Fruit fly (Drosophila melanogaster) whole organism, prepupa: ENCODE results near the gene CG5225.
A peak's percentile ranks its signal among the peaks of the same experiment; 100 is the strongest.

Experiments
- Blimp-1 ChIP-seq: fragments of 200-800 bp; sonication (Bioruptor generic); optimal IDR thresholded peaks from 3 replicates; lab custom pipeline; 2017; ENCODE audit warnings: missing biosample characterization, missing genetic modification characterization, mild to moderate bottlenecking, moderate library complexity, missing genetic modification reagents
- CG10631 ChIP-seq: fragments of 200-800 bp; sonication (Bioruptor generic); optimal IDR thresholded peaks from 2 replicates; lab custom pipeline; 2016; ENCODE audit warnings: missing biosample characterization, missing genetic modification characterization
- CG11294 ChIP-seq: fragments of 200-800 bp; sonication (Bioruptor generic); IDR thresholded peaks from 2 replicates; pipeline ENCODE4 v1.3.6; 2022; ENCODE audit warnings: missing biosample characterization, missing genetic modification characterization
- CG11762 ChIP-seq: fragments of 200-800 bp; sonication (Bioruptor generic); optimal IDR thresholded peaks from 3 replicates; lab custom pipeline; 2016; ENCODE audit warnings: missing biosample characterization, missing genetic modification characterization; ENCODE audit not compliant: insufficient read depth
- CG15336 ChIP-seq: fragments of 200-800 bp; sonication (Bioruptor generic); IDR thresholded peaks from 2 replicates; pipeline ENCODE4 v1.3.6; 2022; ENCODE audit warnings: missing biosample characterization, missing genetic modification characterization
- CG1621 ChIP-seq: fragments of 200-800 bp; sonication (Bioruptor generic); optimal IDR thresholded peaks from 3 replicates; lab custom pipeline; 2018; ENCODE audit warnings: missing biosample characterization, mild to moderate bottlenecking, missing genetic modification characterization
- CG16779 ChIP-seq: fragments of 200-800 bp; sonication (Bioruptor generic); optimal IDR thresholded peaks from 3 replicates; lab custom pipeline; 2017; ENCODE audit warnings: missing biosample characterization, mild to moderate bottlenecking, missing genetic modification characterization
- CG31627 ChIP-seq: fragments of 200-800 bp; sonication (Bioruptor generic); optimal IDR thresholded peaks from 3 replicates; lab custom pipeline; 2016; ENCODE audit warnings: missing biosample characterization, missing genetic modification characterization
- CG32006 ChIP-seq: fragments of 200-800 bp; sonication (Bioruptor generic); optimal IDR thresholded peaks from 3 replicates; lab custom pipeline; 2017; ENCODE audit warnings: missing biosample characterization, mild to moderate bottlenecking, missing genetic modification characterization
- CG34406 ChIP-seq: fragments of 200-800 bp; sonication (Bioruptor generic); optimal IDR thresholded peaks from 3 replicates; lab custom pipeline; 2016; ENCODE audit warnings: missing biosample characterization, missing genetic modification characterization
- CG3919 ChIP-seq: fragments of 200-800 bp; sonication (Bioruptor generic); optimal IDR thresholded peaks from 3 replicates; lab custom pipeline; 2016; ENCODE audit warnings: missing biosample characterization, missing genetic modification characterization
- CG4318 ChIP-seq: fragments of 200-800 bp; sonication (Bioruptor generic); optimal IDR thresholded peaks from 3 replicates; lab custom pipeline; 2017; ENCODE audit warnings: missing biosample characterization, mild to moderate bottlenecking, missing genetic modification characterization
- CG6163 ChIP-seq: fragments of 200-800 bp; sonication (Bioruptor generic); IDR thresholded peaks from 3 replicates; pipeline ENCODE4 v1.3.6; 2022; ENCODE audit warnings: missing biosample characterization, missing genetic modification characterization
- CG6276 ChIP-seq: fragments of 200-800 bp; sonication (Bioruptor generic); optimal IDR thresholded peaks from 2 replicates; lab custom pipeline; 2017; ENCODE audit warnings: missing biosample characterization, mild to moderate bottlenecking, missing genetic modification characterization
- CG6808 ChIP-seq: fragments of 200-800 bp; sonication (Bioruptor generic); optimal IDR thresholded peaks from 3 replicates; lab custom pipeline; 2017; ENCODE audit warnings: missing biosample characterization, missing genetic modification characterization, mild to moderate bottlenecking, moderate library complexity, missing genetic modification reagents
- CG7368 ChIP-seq: fragments of 200-800 bp; sonication (Bioruptor generic); optimal IDR thresholded peaks from 3 replicates; lab custom pipeline; 2016; ENCODE audit warnings: missing biosample characterization, missing genetic modification characterization
- CG8119 ChIP-seq: fragments of 200-800 bp; sonication (Bioruptor generic); IDR thresholded peaks from 3 replicates; pipeline ENCODE4 v1.3.6; 2022; ENCODE audit warnings: missing biosample characterization, missing genetic modification characterization
- CG8319 ChIP-seq: fragments of 200-800 bp; sonication (Bioruptor generic); optimal IDR thresholded peaks from 3 replicates; lab custom pipeline; 2016; ENCODE audit warnings: missing biosample characterization, missing genetic modification characterization
- CG9139 ChIP-seq: fragments of 200-800 bp; sonication (Bioruptor generic); optimal IDR thresholded peaks from 3 replicates; lab custom pipeline; 2017; ENCODE audit warnings: missing biosample characterization, mild to moderate bottlenecking, missing genetic modification characterization
- Eip75B ChIP-seq: fragments of 200-800 bp; sonication (Bioruptor generic); optimal IDR thresholded peaks from 3 replicates; lab custom pipeline; 2016; ENCODE audit warnings: missing biosample characterization, missing genetic modification characterization
- Eip78C ChIP-seq: fragments of 200-800 bp; sonication (Bioruptor generic); peaks from one replicate; lab custom pipeline; 2016; ENCODE audit warnings: missing biosample characterization, missing genetic modification characterization
- Eip93F ChIP-seq: fragments of 200-800 bp; sonication (Bioruptor generic); optimal IDR thresholded peaks from 2 replicates; lab custom pipeline; 2016; ENCODE audit warnings: missing biosample characterization, mild to moderate bottlenecking, missing genetic modification characterization
- Ets21C ChIP-seq: fragments of 200-800 bp; sonication (Bioruptor generic); optimal IDR thresholded peaks from 3 replicates; lab custom pipeline; 2016; ENCODE audit warnings: missing biosample characterization, missing genetic modification characterization
- Ets96B ChIP-seq: fragments of 200-800 bp; optimal IDR thresholded peaks from 2 replicates; lab custom pipeline; 2019; ENCODE audit warnings: missing biosample characterization, mild to moderate bottlenecking, missing genetic modification characterization, moderate library complexity
- Gug ChIP-seq: fragments of 200-800 bp; sonication (Bioruptor generic); IDR thresholded peaks from 2 replicates; pipeline ENCODE4 v1.3.6; 2022; ENCODE audit warnings: missing biosample characterization, missing genetic modification characterization
- Hr38 ChIP-seq: sonication (Bioruptor generic); optimal IDR thresholded peaks from 2 replicates; lab custom pipeline; 2016; ENCODE audit warnings: missing biosample characterization, missing genetic modification characterization
- Lpt ChIP-seq: fragments of 200-800 bp; sonication (Bioruptor generic); optimal IDR thresholded peaks from 3 replicates; lab custom pipeline; 2016; ENCODE audit warnings: missing biosample characterization, missing genetic modification characterization
- Met ChIP-seq: fragments of 200-800 bp; sonication (Bioruptor generic); optimal IDR thresholded peaks from 3 replicates; lab custom pipeline; 2016; ENCODE audit warnings: missing biosample characterization, missing genetic modification characterization
- OdsH ChIP-seq: fragments of 200-800 bp; sonication (Bioruptor generic); optimal IDR thresholded peaks from 3 replicates; lab custom pipeline; 2016; ENCODE audit warnings: missing biosample characterization, missing genetic modification characterization
- Smox ChIP-seq: fragments of 200-800 bp; sonication (Bioruptor generic); optimal IDR thresholded peaks from 3 replicates; lab custom pipeline; 2016; ENCODE audit warnings: missing biosample characterization, missing genetic modification characterization
- Sox102F ChIP-seq: fragments of 200-800 bp; sonication (Bioruptor generic); optimal IDR thresholded peaks from 2 replicates; lab custom pipeline; 2016; ENCODE audit warnings: missing biosample characterization, mild to moderate bottlenecking, missing genetic modification characterization
- Sox14 ChIP-seq: fragments of 200-800 bp; sonication (Bioruptor generic); optimal IDR thresholded peaks from 3 replicates; lab custom pipeline; 2016; ENCODE audit warnings: missing biosample characterization, missing genetic modification characterization
- Sox15 ChIP-seq: fragments of 200-800 bp; sonication (Bioruptor generic); optimal IDR thresholded peaks from 3 replicates; lab custom pipeline; 2016; ENCODE audit warnings: missing biosample characterization, missing genetic modification characterization
- achi ChIP-seq: fragments of 200-800 bp; sonication (Bioruptor generic); optimal IDR thresholded peaks from 3 replicates; lab custom pipeline; 2016; ENCODE audit warnings: missing biosample characterization, missing genetic modification characterization
- acj6 ChIP-seq: fragments of 200-800 bp; sonication (Bioruptor generic); optimal IDR thresholded peaks from 3 replicates; lab custom pipeline; 2016; ENCODE audit warnings: missing biosample characterization, missing genetic modification characterization
- dsx ChIP-seq: fragments of 200-800 bp; optimal IDR thresholded peaks from 3 replicates; lab custom pipeline; 2019; ENCODE audit warnings: missing biosample characterization, mild to moderate bottlenecking, missing genetic modification characterization, moderate library complexity; ENCODE audit not compliant: poor library complexity, severe bottlenecking
- eg ChIP-seq: fragments of 200-800 bp; sonication (Bioruptor generic); IDR thresholded peaks from 3 replicates; pipeline ENCODE4 v1.3.6; 2022; ENCODE audit warnings: missing biosample characterization, missing genetic modification characterization
- esn ChIP-seq: fragments of 200-800 bp; sonication (Bioruptor generic); optimal IDR thresholded peaks from 2 replicates; lab custom pipeline; 2016; ENCODE audit warnings: missing biosample characterization, mild to moderate bottlenecking, missing genetic modification characterization, moderate library complexity
- fd59A ChIP-seq: fragments of 200-800 bp; sonication (Bioruptor generic); optimal IDR thresholded peaks from 2 replicates; lab custom pipeline; 2017; ENCODE audit warnings: missing biosample characterization, mild to moderate bottlenecking, missing genetic modification characterization, missing genetic modification reagents
- fd85E ChIP-seq: fragments of 200-800 bp; sonication (Bioruptor generic); optimal IDR thresholded peaks from 3 replicates; lab custom pipeline; 2016; ENCODE audit warnings: missing biosample characterization, missing genetic modification characterization
- lz ChIP-seq: fragments of 200-800 bp; sonication (Bioruptor generic); optimal IDR thresholded peaks from 3 replicates; lab custom pipeline; 2016; ENCODE audit warnings: missing biosample characterization, missing genetic modification characterization
- net ChIP-seq: fragments of 200-800 bp; sonication (Bioruptor generic); optimal IDR thresholded peaks from 3 replicates; lab custom pipeline; 2016; ENCODE audit warnings: missing biosample characterization, missing genetic modification characterization
- pdm3 ChIP-seq: fragments of 200-800 bp; sonication (Bioruptor generic); optimal IDR thresholded peaks from 3 replicates; lab custom pipeline; 2016; ENCODE audit warnings: missing biosample characterization, missing genetic modification characterization
- spab ChIP-seq: fragments of 200-800 bp; sonication (Bioruptor generic); optimal IDR thresholded peaks from 2 replicates; lab custom pipeline; 2017; ENCODE audit warnings: missing biosample characterization, mild to moderate bottlenecking, missing genetic modification characterization, missing genetic modification reagents
- svp ChIP-seq: fragments of 200-800 bp; sonication (Bioruptor generic); peaks from one replicate; lab custom pipeline; 2016; ENCODE audit warnings: missing biosample characterization, missing genetic modification characterization
- topi ChIP-seq: fragments of 200-800 bp; sonication (Bioruptor generic); optimal IDR thresholded peaks from 3 replicates; lab custom pipeline; 2016; ENCODE audit warnings: missing biosample characterization, missing genetic modification characterization
- vri ChIP-seq: fragments of 200-800 bp; sonication (Bioruptor generic); optimal IDR thresholded peaks from 3 replicates; lab custom pipeline; 2016; ENCODE audit warnings: missing biosample characterization, mild to moderate bottlenecking, missing genetic modification characterization

The CG5225 gene

DNA sequence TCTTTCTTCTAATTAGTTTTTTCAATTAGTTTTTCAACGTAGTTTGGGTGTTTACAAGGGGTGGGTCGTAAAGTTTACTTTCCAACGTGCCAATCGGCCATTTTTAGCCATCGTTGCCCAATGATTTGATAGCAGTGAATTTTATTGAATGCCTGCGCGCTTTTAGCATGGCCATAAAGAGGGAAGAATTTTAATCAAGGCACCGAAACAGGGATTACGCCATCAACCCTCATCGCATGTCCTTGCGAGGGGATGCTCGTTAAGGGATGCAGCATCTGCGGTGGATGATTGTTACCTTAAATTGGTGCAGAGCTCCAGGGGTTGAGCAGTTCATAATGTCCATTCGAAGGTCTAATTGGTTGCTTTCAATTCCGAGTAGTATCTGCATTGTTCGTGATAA lies 45.5 kb upstream of the CG5225 start:
- TF ChIP-seq CG34406 (GFP tag; lab: Kevin White, UChicago) (no peak), Smox (GFP tag; lab: Kevin White, UChicago) (no peak), vri (GFP tag; lab: Kevin White, UChicago) (no peak), CG6163 (GFP tag; lab: Robert Waterston, UW) (no peak), Sox102F (GFP tag; lab: Kevin White, UChicago) (no peak), eg (GFP tag; lab: Robert Waterston, UW) (no peak), CG6808 (GFP tag; lab: Kevin White, UChicago) (no peak), lz (GFP tag; lab: Kevin White, UChicago) (no peak), dsx (no peak), svp (GFP tag; lab: Kevin White, UChicago) (no peak), pdm3 (GFP tag; lab: Kevin White, UChicago) (no peak), Sox14 (no peak), CG3919 (GFP tag; lab: Kevin White, UChicago) (no peak), Sox15 (GFP tag; lab: Kevin White, UChicago) (no peak), Ets96B (tag; lab: Kevin White, UChicago) (no peak), Lpt (GFP tag; lab: Kevin White, UChicago) (no peak)

DNA sequence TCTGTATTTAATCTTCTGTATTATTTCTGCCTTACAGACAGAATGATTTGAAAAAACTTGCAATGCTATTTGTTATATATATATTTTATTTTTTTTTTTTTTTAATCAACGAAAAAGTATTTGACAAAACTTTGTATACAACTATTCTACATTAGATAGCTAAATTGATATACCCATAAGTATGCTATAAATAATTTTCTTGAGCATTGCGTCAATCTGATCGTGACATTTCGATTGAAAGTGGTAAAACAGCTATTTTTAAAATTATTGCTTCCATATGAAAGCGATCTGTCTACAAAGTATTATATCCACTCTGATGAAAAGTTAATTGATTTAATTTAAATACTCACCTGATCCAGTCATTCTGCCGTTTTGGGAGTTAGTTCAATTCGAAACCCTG lies 44.3 kb upstream of the CG5225 start:
- no peak for TF ChIP-seq CG4318 (GFP tag; lab: Kevin White, UChicago)
- no peak for TF ChIP-seq net (GFP tag; lab: Kevin White, UChicago)
- no peak for TF ChIP-seq CG3919 (GFP tag; lab: Kevin White, UChicago)
- TF ChIP-seq CG11294 (GFP tag; lab: Robert Waterston, UW), result no peak
- no peak for TF ChIP-seq CG8319 (GFP tag; lab: Kevin White, UChicago)
- no peak for TF ChIP-seq OdsH (GFP tag; lab: Kevin White, UChicago)
- no peak for TF ChIP-seq Met (GFP tag; lab: Kevin White, UChicago)
- TF ChIP-seq lz (GFP tag; lab: Kevin White, UChicago), result no peak
- no peak for TF ChIP-seq CG11762 (GFP tag; lab: Kevin White, UChicago)
- no peak for TF ChIP-seq CG9139 (GFP tag; lab: Kevin White, UChicago)
- TF ChIP-seq Eip78C, result no peak
- TF ChIP-seq Sox15 (GFP tag; lab: Kevin White, UChicago), result no peak

DNA sequence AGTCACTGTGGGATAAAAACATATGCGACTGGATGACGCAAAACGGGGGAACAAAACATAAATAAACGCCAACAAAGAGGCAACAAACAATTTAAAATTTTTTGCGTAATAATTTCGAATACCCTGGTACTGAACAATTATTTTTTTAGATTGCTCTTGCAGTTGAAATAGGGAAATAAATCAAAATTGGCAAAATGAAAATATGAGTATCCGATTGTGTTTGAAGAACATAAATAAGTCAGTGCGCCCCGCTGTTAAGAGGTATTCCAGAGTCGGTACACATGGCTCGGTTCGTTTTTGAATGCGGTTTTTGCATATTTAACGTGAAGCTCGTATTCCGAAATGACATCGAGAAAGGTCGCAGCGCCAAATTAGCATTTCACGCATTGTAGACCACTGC lies 42.9 kb upstream of the CG5225 start:
- TF ChIP-seq acj6 (GFP tag; lab: Kevin White, UChicago) (peak; percentile 50), Eip78C (peak; percentile 70), esn (GFP tag; lab: Kevin White, UChicago) (peak; percentile 75), CG6276 (GFP tag; lab: Kevin White, UChicago) (no peak), svp (GFP tag; lab: Kevin White, UChicago) (peak; percentile 86), CG31627 (GFP tag; lab: Kevin White, UChicago) (peak; percentile 81), spab (GFP tag; lab: Kevin White, UChicago) (no peak), CG15336 (GFP tag; lab: Robert Waterston, UW) (0 out of 2 replicates have a peak, but pooled peaks have one; percentile 16), CG6163 (GFP tag; lab: Robert Waterston, UW) (no peak), CG3919 (GFP tag; lab: Kevin White, UChicago) (peak; percentile 12), CG7368 (GFP tag; lab: Kevin White, UChicago) (no peak), Gug (GFP tag; lab: Robert Waterston, UW) (no peak), CG8119 (GFP tag; lab: Robert Waterston, UW) (no peak), Eip93F (no peak), Sox14 (peak; percentile 52), Eip75B (peak; percentile 10), fd59A (GFP tag; lab: Kevin White, UChicago) (no peak), Met (GFP tag; lab: Kevin White, UChicago) (peak; percentile 43), topi (peak; percentile 73), achi (peak; percentile 13), CG16779 (tag; lab: Kevin White, UChicago) (no peak), CG10631 (GFP tag; lab: Kevin White, UChicago) (peak; percentile 5), Ets21C (GFP tag; lab: Kevin White, UChicago) (peak; percentile 56), Smox (GFP tag; lab: Kevin White, UChicago) (peak; percentile 70), fd85E (GFP tag; lab: Kevin White, UChicago) (no peak), eg (GFP tag; lab: Robert Waterston, UW) (no peak), dsx (no peak), net (GFP tag; lab: Kevin White, UChicago) (no peak), CG8319 (GFP tag; lab: Kevin White, UChicago) (peak; percentile 5), CG1621 (no peak), Hr38 (no peak), Blimp-1 (GFP tag; lab: Kevin White, UChicago) (peak; percentile 20), CG32006 (GFP tag; lab: Kevin White, UChicago) (no peak), pdm3 (GFP tag; lab: Kevin White, UChicago) (peak; percentile 8), CG9139 (GFP tag; lab: Kevin White, UChicago) (no peak)
